Worm (Caenorhabditis elegans) whole organism, late embryonic: ENCODE data around the gene M04C3.5.

Experiments used
- C08G9.2 ChIP-seq: sonication (generic microtip); optimal IDR thresholded peaks from 2 replicates; lab custom pipeline; 2016; ENCODE audit warnings: mild to moderate bottlenecking, missing genetic modification characterization, moderate library complexity, missing compliant biosample characterization
- C38D4.7 ChIP-seq: fragments of 200-800 bp; sonication (Bioruptor generic); optimal IDR thresholded peaks from 2 replicates; lab custom pipeline; 2018; ENCODE audit warnings: mild to moderate bottlenecking, missing genetic modification characterization, moderate library complexity, missing compliant biosample characterization
- ahr-1 ChIP-seq: sonication (generic microtip); optimal IDR thresholded peaks from 2 replicates; lab custom pipeline; 2016; ENCODE audit warnings: missing genetic modification characterization, missing compliant biosample characterization
- ama-1 ChIP-seq: fragments of 150-350 bp; optimal IDR thresholded peaks from 2 replicates; lab custom pipeline; 2014
- ceh-14 ChIP-seq: sonication (generic microtip); optimal IDR thresholded peaks from 2 replicates; lab custom pipeline; 2016; ENCODE audit warnings: missing genotype, missing genetic modification characterization, missing compliant biosample characterization
- elt-2 ChIP-seq: sonication (generic microtip); optimal IDR thresholded peaks from 2 replicates; lab custom pipeline; 2016; ENCODE audit warnings: missing genetic modification reagents, missing genetic modification characterization, missing compliant biosample characterization
- ets-4 ChIP-seq: sonication (generic microtip); optimal IDR thresholded peaks from 2 replicates; lab custom pipeline; 2016; ENCODE audit warnings: missing genetic modification characterization, missing compliant biosample characterization
- fkh-6 ChIP-seq: sonication (generic microtip); optimal IDR thresholded peaks from 2 replicates; lab custom pipeline; 2016; ENCODE audit warnings: missing genetic modification characterization, missing compliant biosample characterization
- nfya-1 ChIP-seq: sonication (generic microtip); optimal IDR thresholded peaks from 2 replicates; lab custom pipeline; 2017; ENCODE audit warnings: missing genetic modification characterization, mild to moderate bottlenecking, missing compliant biosample characterization, antibody characterized with exemption, moderate library complexity
- pag-3 ChIP-seq: sonication (generic microtip); optimal IDR thresholded peaks from 2 replicates; lab custom pipeline; 2016; ENCODE audit warnings: missing compliant biosample characterization, missing genetic modification characterization, borderline replicate concordance
- pqm-1 ChIP-seq: sonication (generic microtip); optimal IDR thresholded peaks from 2 replicates; lab custom pipeline; 2016; ENCODE audit warnings: missing genetic modification characterization, missing compliant biosample characterization
- tbx-2 ChIP-seq: sonication (generic microtip); optimal IDR thresholded peaks from 2 replicates; lab custom pipeline; 2016; ENCODE audit warnings: missing genetic modification characterization, missing compliant biosample characterization

- TF ChIP-seq C08G9.2 (tag; lab: Kevin White, UChicago) (no peak), pqm-1 (tag; lab: Kevin White, UChicago) (no peak), pag-3 (no peak), nfya-1 (tag; lab: Kevin White, UChicago) (no peak), ets-4 (tag; lab: Kevin White, UChicago) (no peak), tbx-2 (no peak), ceh-14 (tag; lab: Kevin White, UChicago) (no peak), ahr-1 (tag; lab: Kevin White, UChicago) (no peak), C38D4.7 (no peak), fkh-6 (no peak), elt-2 (tag; lab: Kevin White, UChicago) (no peak), ama-1 (no peak)
Measured at ce11 chrV:19477302-19477701, 27.8 kb downstream of the M04C3.5 start.
